Fruit fly (Drosophila melanogaster) whole organism, wandering third instar larva: ENCODE measurements around the gene CG10175.
A peak's percentile ranks its signal among the peaks of the same experiment; 100 is the strongest.

Experiments used
- Abd-B ChIP-seq: fragments of >200 bp; optimal IDR thresholded peaks from 2 replicates; lab custom pipeline; 2017; ENCODE audit warnings: missing biosample characterization, missing genetic modification characterization
- CG32264 ChIP-seq: fragments of 200-800 bp; sonication (Bioruptor generic); optimal IDR thresholded peaks from 2 replicates; lab custom pipeline; 2016; ENCODE audit warnings: missing biosample characterization, missing genetic modification characterization
- CG9705 ChIP-seq: fragments of 200-800 bp; sonication (Bioruptor generic); optimal IDR thresholded peaks from 2 replicates; lab custom pipeline; 2018; ENCODE audit warnings: missing biosample characterization, mild to moderate bottlenecking, missing genetic modification characterization
- CrebA ChIP-seq: fragments of 200-800 bp; sonication (Bioruptor generic); optimal IDR thresholded peaks from 2 replicates; lab custom pipeline; 2016; ENCODE audit warnings: missing biosample characterization, mild to moderate bottlenecking, missing genetic modification characterization, borderline replicate concordance
- Dfd ChIP-seq: fragments of >200 bp; optimal IDR thresholded peaks from 2 replicates; lab custom pipeline; 2017; ENCODE audit warnings: missing biosample characterization, missing genetic modification characterization
- Dif ChIP-seq: fragments of 200-275, 200-300 bp; sonication (Bioruptor generic); optimal IDR thresholded peaks from 2 replicates; lab custom pipeline; 2018; ENCODE audit warnings: missing biosample characterization, missing genetic modification characterization; ENCODE audit not compliant: partially characterized antibody
- GATAd ChIP-seq: sonication (Bioruptor generic); optimal IDR thresholded peaks from 2 replicates; lab custom pipeline; 2016; ENCODE audit warnings: missing biosample characterization, missing genetic modification characterization
- HLH106 ChIP-seq: fragments of 200-800 bp; optimal IDR thresholded peaks from 3 replicates; lab custom pipeline; 2019; ENCODE audit warnings: missing biosample characterization, mild to moderate bottlenecking, missing genetic modification characterization, moderate library complexity
- Hnf4 ChIP-seq: fragments of 200-800 bp; sonication (Bioruptor generic); optimal IDR thresholded peaks from 2 replicates; lab custom pipeline; 2016; ENCODE audit warnings: missing biosample characterization, mild to moderate bottlenecking, missing genetic modification characterization
- Hr78 ChIP-seq: fragments of >200 bp; optimal IDR thresholded peaks from 2 replicates; lab custom pipeline; 2017; ENCODE audit warnings: missing biosample characterization, missing genetic modification characterization
- Hr83 ChIP-seq: fragments of 200-300 bp; sonication (Bioruptor generic); optimal IDR thresholded peaks from 2 replicates; lab custom pipeline; 2016; ENCODE audit warnings: missing biosample characterization, mild to moderate bottlenecking, missing genetic modification characterization, moderate library complexity; ENCODE audit not compliant: poor library complexity, severe bottlenecking
- Jra ChIP-seq: sonication (Bioruptor generic); optimal IDR thresholded peaks from 2 replicates; lab custom pipeline; 2016; ENCODE audit warnings: missing biosample characterization, missing genetic modification characterization
- Mio ChIP-seq: sonication (Bioruptor generic); optimal IDR thresholded peaks from 2 replicates; lab custom pipeline; 2016; ENCODE audit warnings: missing biosample characterization, missing genetic modification characterization
- Myc ChIP-seq: fragments of >200 bp; optimal IDR thresholded peaks from 2 replicates; lab custom pipeline; 2017
- N ChIP-seq: fragments of >200 bp; optimal IDR thresholded peaks from 2 replicates; lab custom pipeline; 2018; ENCODE audit warnings: missing biosample characterization, missing external identifiers, missing genetic modification characterization
- OdsH ChIP-seq: fragments of 200-800 bp; sonication (Bioruptor generic); optimal IDR thresholded peaks from 2 replicates; lab custom pipeline; 2016; ENCODE audit warnings: missing biosample characterization, mild to moderate bottlenecking, missing genetic modification characterization
- Rel ChIP-seq, 2 experiments: fragments of 200-800 bp; sonication (Bioruptor generic) in 1 of 2; optimal IDR thresholded peaks; 2 replicates in 1 of 2; 3 replicates in 1 of 2; lab custom pipeline; 2016 to 2019; ENCODE audit warnings: mild to moderate bottlenecking in 2 of 2, missing biosample characterization in 2 of 2, missing genetic modification characterization in 2 of 2, moderate library complexity in 1 of 2
- Sp1 ChIP-seq: fragments of 200-800 bp; sonication (Bioruptor generic); optimal IDR thresholded peaks from 3 replicates; lab custom pipeline; 2019; ENCODE audit warnings: missing biosample characterization, mild to moderate bottlenecking, missing genetic modification characterization, moderate library complexity
- Vsx2 ChIP-seq: fragments of 200-300, 225-300 bp; sonication (Bioruptor generic); optimal IDR thresholded peaks from 2 replicates; lab custom pipeline; 2018; ENCODE audit warnings: missing biosample characterization, missing genetic modification characterization; ENCODE audit not compliant: partially characterized antibody
- br ChIP-seq: fragments of 200-800 bp; sonication (Bioruptor generic); optimal IDR thresholded peaks from 2 replicates; lab custom pipeline; 2016; ENCODE audit warnings: missing biosample characterization, missing genetic modification characterization
- brk ChIP-seq: fragments of 200-800 bp; sonication (Bioruptor generic); optimal IDR thresholded peaks from 2 replicates; lab custom pipeline; 2016; ENCODE audit warnings: missing biosample characterization, mild to moderate bottlenecking, missing genetic modification characterization
- dl ChIP-seq, 2 experiments: fragments of 175-275, 200-275 bp in 1 of 2; fragments of 200-275 bp in 1 of 2; sonication (Bioruptor generic); optimal IDR thresholded peaks; lab custom pipeline; 2018; ENCODE audit warnings: mild to moderate bottlenecking in 2 of 2, missing biosample characterization in 2 of 2, missing genetic modification characterization in 2 of 2, moderate library complexity in 2 of 2; ENCODE audit not compliant: partially characterized antibody in 2 of 2, insufficient read depth in 1 of 2
- dmrt93B ChIP-seq: fragments of 200-800 bp; sonication (Bioruptor generic); optimal IDR thresholded peaks from 2 replicates; lab custom pipeline; 2018; ENCODE audit warnings: missing biosample characterization, mild to moderate bottlenecking, missing genetic modification characterization
- dsf ChIP-seq: sonication (Bioruptor generic); optimal IDR thresholded peaks from 2 replicates; lab custom pipeline; 2016; ENCODE audit warnings: missing biosample characterization, missing genetic modification characterization, borderline replicate concordance
- ey ChIP-seq: fragments of 200-800 bp; sonication (Bioruptor generic); optimal IDR thresholded peaks from 2 replicates; lab custom pipeline; 2016; ENCODE audit warnings: missing biosample characterization, missing genetic modification characterization
- foxo ChIP-seq, 2 experiments: fragments of 200-800 bp; sonication (Bioruptor generic); optimal IDR thresholded peaks; 2 replicates in 1 of 2; 3 replicates in 1 of 2; lab custom pipeline; 2016 to 2017; ENCODE audit warnings: missing biosample characterization in 2 of 2, missing genetic modification characterization in 2 of 2
- fru ChIP-seq: fragments of 200-800 bp; sonication (Bioruptor generic); optimal IDR thresholded peaks from 3 replicates; lab custom pipeline; 2016; ENCODE audit warnings: missing biosample characterization, mild to moderate bottlenecking, missing genetic modification characterization
- h ChIP-seq: fragments of 200-800 bp; sonication (Bioruptor generic); optimal IDR thresholded peaks from 3 replicates; lab custom pipeline; 2016; ENCODE audit warnings: missing biosample characterization, mild to moderate bottlenecking, missing genetic modification characterization
- jim ChIP-seq: fragments of 175-275, 200-325 bp; sonication (Bioruptor generic); optimal IDR thresholded peaks from 2 replicates; lab custom pipeline; 2016; ENCODE audit warnings: missing biosample characterization, mild to moderate bottlenecking, missing genetic modification characterization
- lola ChIP-seq: fragments of >200 bp; optimal IDR thresholded peaks from 2 replicates; lab custom pipeline; 2017; ENCODE audit warnings: missing biosample characterization, missing genetic modification characterization
- pan ChIP-seq: fragments of >200 bp; optimal IDR thresholded peaks from 2 replicates; lab custom pipeline; 2017
- psq ChIP-seq: fragments of 200-800 bp; sonication (Bioruptor generic); optimal IDR thresholded peaks from 3 replicates; lab custom pipeline; 2017; ENCODE audit warnings: missing biosample characterization, mild to moderate bottlenecking, missing genetic modification characterization, moderate library complexity
- rgr ChIP-seq: fragments of 200-800 bp; sonication (Bioruptor generic); optimal IDR thresholded peaks from 3 replicates; lab custom pipeline; 2016; ENCODE audit warnings: missing biosample characterization, mild to moderate bottlenecking, missing genetic modification characterization
- sage ChIP-seq: fragments of 200-800 bp; sonication (Bioruptor generic); optimal IDR thresholded peaks from 2 replicates; lab custom pipeline; 2016; ENCODE audit warnings: missing biosample characterization, mild to moderate bottlenecking, missing genetic modification characterization
- sv ChIP-seq: fragments of 200-800 bp; sonication (Bioruptor generic); optimal IDR thresholded peaks from 3 replicates; lab custom pipeline; 2016; ENCODE audit warnings: missing biosample characterization, missing genetic modification characterization
- tai ChIP-seq: sonication (Bioruptor generic); optimal IDR thresholded peaks from 2 replicates; lab custom pipeline; 2016; ENCODE audit warnings: missing biosample characterization, missing genetic modification characterization
- usp ChIP-seq: fragments of >200 bp; optimal IDR thresholded peaks from 2 replicates; lab custom pipeline; 2017; ENCODE audit warnings: missing biosample characterization, missing genetic modification characterization
- woc ChIP-seq: sonication (Bioruptor generic); optimal IDR thresholded peaks from 2 replicates; lab custom pipeline; 2016; ENCODE audit warnings: missing biosample characterization, mild to moderate bottlenecking, missing genetic modification characterization

The CG10175 gene

dm6 chr3R:23511356-23511755, 19.4 kb downstream of the CG10175 start:
- no peak for TF ChIP-seq Mio
- TF ChIP-seq fru, result peak; percentile 63
- TF ChIP-seq psq (GFP tag; lab: Kevin White, UChicago), result no peak
- TF ChIP-seq, all 38 proteins: peak for 1

dm6 chr3R:23509408-23509940, 21.3 kb downstream of the CG10175 start:
- TF ChIP-seq ey (GFP tag; lab: Kevin White, UChicago), result no peak
- no peak for TF ChIP-seq Hr83 (GFP tag; lab: Kevin White, UChicago)
- TF ChIP-seq Abd-B (GFP tag; lab: Kevin White, UChicago), result no peak
- TF ChIP-seq sage (GFP tag; lab: Kevin White, UChicago), result no peak
- no peak for TF ChIP-seq Mio
- TF ChIP-seq brk (GFP tag; lab: Kevin White, UChicago), result no peak
- no peak for TF ChIP-seq N (GFP tag; lab: Kevin White, UChicago)
- no peak for TF ChIP-seq foxo (GFP tag; optimal IDR thresholded peaks at IDR 0.05; lab: Kevin White, UChicago)
- TF ChIP-seq pan (lab: Kevin White, UChicago), result no peak
- no peak for TF ChIP-seq Rel (GFP tag; optimal IDR thresholded peaks at IDR 0.05; lab: Kevin White, UChicago)
- no peak for TF ChIP-seq Rel (tag; optimal IDR thresholded peaks at IDR 0.05; lab: Kevin White, UChicago)
- no peak for TF ChIP-seq CG9705 (GFP tag; lab: Kevin White, UChicago)
- no peak for TF ChIP-seq Hnf4 (GFP tag; lab: Kevin White, UChicago)

dm6 chr3R:23508304-23508703, 22.5 kb downstream of the CG10175 start:
- TF ChIP-seq brk (GFP tag; lab: Kevin White, UChicago), result peak; percentile 74
- peak; percentile 72 for TF ChIP-seq HLH106 (tag; lab: Kevin White, UChicago)
- TF ChIP-seq dsf (GFP tag; lab: Kevin White, UChicago), result no peak
- no peak for TF ChIP-seq CrebA (GFP tag; lab: Kevin White, UChicago)
- TF ChIP-seq lola (GFP tag; lab: Kevin White, UChicago), result no peak
- no peak for TF ChIP-seq CG9705 (GFP tag; lab: Kevin White, UChicago)
- TF ChIP-seq foxo (GFP tag; optimal IDR thresholded peaks at IDR 0.05; lab: Kevin White, UChicago), result peak in 1 of 2 experiments; percentile 57
- TF ChIP-seq Abd-B (GFP tag; lab: Kevin White, UChicago), result no peak
- no peak for TF ChIP-seq Vsx2 (GFP tag; lab: Kevin White, UChicago)
- TF ChIP-seq Mio, result no peak
- no peak for TF ChIP-seq Jra
- TF ChIP-seq fru, result peak; percentile 74
- peak; percentile 15 for TF ChIP-seq ey (GFP tag; lab: Kevin White, UChicago)
- no peak for TF ChIP-seq Dif (GFP tag; lab: Kevin White, UChicago)
- TF ChIP-seq usp, result no peak
- TF ChIP-seq rgr, result peak; percentile 74
- peak; percentile 24 for TF ChIP-seq Hnf4 (GFP tag; lab: Kevin White, UChicago)
- no peak for TF ChIP-seq CG32264 (GFP tag; lab: Kevin White, UChicago)
- TF ChIP-seq sv (GFP tag; lab: Kevin White, UChicago), result no peak
- no peak for TF ChIP-seq Rel (GFP tag; optimal IDR thresholded peaks at IDR 0.05; lab: Kevin White, UChicago)
- no peak for TF ChIP-seq Rel (tag; optimal IDR thresholded peaks at IDR 0.05; lab: Kevin White, UChicago)
- peak; percentile 82 for TF ChIP-seq Sp1 (GFP tag; lab: Kevin White, UChicago)
- TF ChIP-seq Hr78 (GFP tag; lab: Kevin White, UChicago), result no peak
- TF ChIP-seq OdsH (GFP tag; lab: Kevin White, UChicago), result peak; percentile 73
- no peak for TF ChIP-seq N (GFP tag; lab: Kevin White, UChicago)
- no peak for TF ChIP-seq tai (GFP tag; lab: Kevin White, UChicago)
- no peak for TF ChIP-seq dl (GFP tag; optimal IDR thresholded peaks at IDR 0.05; lab: Kevin White, UChicago; ENCODE audit: insufficient read depth in 1 of 2, partially characterized antibody in 2 of 2)
- TF ChIP-seq Dfd (GFP tag; lab: Kevin White, UChicago), result no peak
- no peak for TF ChIP-seq jim (GFP tag; lab: Kevin White, UChicago)
- peak; percentile 56 for TF ChIP-seq dmrt93B (GFP tag; lab: Kevin White, UChicago)
- TF ChIP-seq Myc (lab: Kevin White, UChicago), result no peak
- TF ChIP-seq Hr83 (GFP tag; lab: Kevin White, UChicago), result no peak
- TF ChIP-seq psq (GFP tag; lab: Kevin White, UChicago), result peak; percentile 85
- TF ChIP-seq sage (GFP tag; lab: Kevin White, UChicago), result peak; percentile 40
- no peak for TF ChIP-seq br (GFP tag; lab: Kevin White, UChicago)
- TF ChIP-seq pan (lab: Kevin White, UChicago), result no peak
- peak; percentile 70 for TF ChIP-seq h (GFP tag; lab: Kevin White, UChicago)
- TF ChIP-seq woc (GFP tag; lab: Kevin White, UChicago), result peak; percentile 35
- no peak for TF ChIP-seq GATAd
